Worm (Caenorhabditis elegans) whole organism, young adult: Measurements from ENCODE around the gene npr-22.
A peak's percentile ranks its signal among the peaks of the same experiment; 100 is the strongest.

Experiments used
- C06A6.2 ChIP-seq: fragments of 200-800 bp; sonication (Bioruptor generic); conservative IDR thresholded peaks from 2 replicates; pipeline ENCODE4 v1.3.6; 2022; ENCODE audit warnings: missing genetic modification characterization, missing compliant biosample characterization
- C17E4.6 ChIP-seq: fragments of 200-800 bp; sonication (Bioruptor generic); IDR thresholded peaks from 2 replicates; pipeline ENCODE4 v1.3.6; 2022; ENCODE audit warnings: missing genetic modification reagents, missing genetic modification characterization, missing compliant biosample characterization
- F22D6.2 ChIP-seq: sonication (generic microtip); optimal IDR thresholded peaks from 2 replicates; lab custom pipeline; 2016; ENCODE audit warnings: mild to moderate bottlenecking, missing genetic modification characterization, missing compliant biosample characterization
- F52B5.7 ChIP-seq: sonication (generic microtip); optimal IDR thresholded peaks from 2 replicates; lab custom pipeline; 2016; ENCODE audit warnings: mild to moderate bottlenecking, missing genetic modification characterization, missing compliant biosample characterization
- F57C9.4 ChIP-seq: sonication (generic microtip); optimal IDR thresholded peaks from 2 replicates; lab custom pipeline; 2017; ENCODE audit warnings: mild to moderate bottlenecking, missing genetic modification characterization, missing compliant biosample characterization
- T26A5.8 ChIP-seq: sonication (generic microtip); optimal IDR thresholded peaks from 2 replicates; lab custom pipeline; 2016; ENCODE audit warnings: missing genetic modification characterization, missing compliant biosample characterization
- Y67H2A.10 ChIP-seq: fragments of 200-800 bp; sonication (Bioruptor generic); conservative IDR thresholded peaks from 2 replicates; pipeline ENCODE4 v1.3.6; 2022; ENCODE audit warnings: missing genetic modification reagents, missing genetic modification characterization, missing compliant biosample characterization
- Y95B8A.8 ChIP-seq: fragments of 200-800 bp; sonication (Bioruptor generic); IDR thresholded peaks from 2 replicates; pipeline ENCODE4 v1.3.6; 2022; ENCODE audit warnings: missing genetic modification reagents, missing genetic modification characterization, missing compliant biosample characterization
- ZK185.1 ChIP-seq: sonication (generic microtip); optimal IDR thresholded peaks from 2 replicates; lab custom pipeline; 2016; ENCODE audit warnings: mild to moderate bottlenecking, missing genetic modification characterization, missing compliant biosample characterization; ENCODE audit not compliant: poor library complexity, severe bottlenecking
- athp-1 ChIP-seq: sonication (generic microtip); optimal IDR thresholded peaks from 2 replicates; lab custom pipeline; 2017; ENCODE audit warnings: mild to moderate bottlenecking, missing genetic modification characterization, missing compliant biosample characterization
- ccch-3 ChIP-seq: fragments of 200-800 bp; sonication (Bioruptor generic); optimal IDR thresholded peaks from 2 replicates; lab custom pipeline; 2018; ENCODE audit warnings: mild to moderate bottlenecking, missing genetic modification characterization, missing compliant biosample characterization
- cebp-1 ChIP-seq, 2 experiments: fragments of 200-800 bp in 1 of 2; sonication (Bioruptor generic) in 1 of 2; sonication (generic microtip) in 1 of 2; IDR thresholded peaks in 1 of 2; optimal IDR thresholded peaks in 1 of 2; 2 replicates each; pipeline versions ENCODE4 v1.3.6 to Lab custom; 2017 to 2022; ENCODE audit warnings: missing compliant biosample characterization in 2 of 2, missing genetic modification characterization in 2 of 2, mild to moderate bottlenecking in 1 of 2, missing genetic modification reagents in 1 of 2, moderate library complexity in 1 of 2
- ceh-58 ChIP-seq: fragments of 200-800 bp; sonication (Bioruptor generic); IDR thresholded peaks from 2 replicates; pipeline ENCODE4 v1.3.6; 2022; ENCODE audit warnings: missing genetic modification characterization, missing compliant biosample characterization
- die-1 ChIP-seq: sonication (generic microtip); optimal IDR thresholded peaks from 2 replicates; lab custom pipeline; 2016; ENCODE audit warnings: missing genotype, mild to moderate bottlenecking, missing genetic modification characterization, missing compliant biosample characterization
- ekl-4 ChIP-seq: fragments of 200-800 bp; sonication (Bioruptor generic); IDR thresholded peaks from 2 replicates; pipeline ENCODE4 v1.3.6; 2022; ENCODE audit warnings: missing genetic modification reagents, missing genetic modification characterization, missing compliant biosample characterization
- fkh-3 ChIP-seq: sonication (generic microtip); optimal IDR thresholded peaks from 2 replicates; lab custom pipeline; 2016; ENCODE audit warnings: mild to moderate bottlenecking, missing genetic modification characterization, missing compliant biosample characterization
- lag-1 ChIP-seq: fragments of 200-800 bp; sonication (Bioruptor generic); IDR thresholded peaks from 2 replicates; pipeline ENCODE4 v1.3.6; 2022; ENCODE audit warnings: missing genetic modification reagents, missing genetic modification characterization, missing compliant biosample characterization
- let-526 ChIP-seq: fragments of 200-800 bp; sonication (Bioruptor generic); IDR thresholded peaks from 2 replicates; pipeline ENCODE4 v1.3.6; 2022; ENCODE audit warnings: missing genetic modification reagents, missing genetic modification characterization, missing compliant biosample characterization
- let-607 ChIP-seq, 2 experiments: fragments of 200-800 bp in 1 of 2; sonication (Bioruptor generic) in 1 of 2; sonication (generic microtip) in 1 of 2; optimal IDR thresholded peaks; 2 replicates each; lab custom pipeline; 2016 to 2018; ENCODE audit warnings: mild to moderate bottlenecking in 2 of 2, missing compliant biosample characterization in 2 of 2, missing genetic modification characterization in 2 of 2, moderate library complexity in 2 of 2, missing genotype in 1 of 2
- lin-35 ChIP-seq, 3 experiments: fragments of 150-350 bp in 2 of 3; sonication (generic microtip) in 1 of 3; optimal IDR thresholded peaks; 2 replicates each; lab custom pipeline; 2014 to 2018; ENCODE audit warnings: missing biosample characterization in 3 of 3, missing genetic modification characterization in 3 of 3, missing genetic modification reagents in 3 of 3
- lin-40 ChIP-seq: sonication (generic microtip); optimal IDR thresholded peaks from 2 replicates; lab custom pipeline; 2016; ENCODE audit warnings: missing genetic modification characterization, mild to moderate bottlenecking, missing compliant biosample characterization, missing genotype, missing genetic modification reagents
- madf-8 ChIP-seq: fragments of 200-800 bp; sonication (Bioruptor generic); conservative IDR thresholded peaks from 2 replicates; pipeline ENCODE4 v1.3.6; 2022; ENCODE audit warnings: missing genetic modification reagents, missing genetic modification characterization, missing compliant biosample characterization
- mcd-1 ChIP-seq: fragments of 200-800 bp; sonication (Bioruptor generic); IDR thresholded peaks from 2 replicates; pipeline ENCODE4 v1.3.6; 2022; ENCODE audit warnings: missing genetic modification reagents, missing genetic modification characterization, missing compliant biosample characterization
- nfya-2 ChIP-seq: fragments of 200-800 bp; sonication (Bioruptor generic); IDR thresholded peaks from 2 replicates; pipeline ENCODE4 v1.3.6; 2022; ENCODE audit warnings: missing genetic modification reagents, missing genetic modification characterization, missing compliant biosample characterization
- nhr-80 ChIP-seq: sonication (generic microtip); optimal IDR thresholded peaks from 2 replicates; lab custom pipeline; 2016; ENCODE audit warnings: missing genetic modification characterization, missing compliant biosample characterization
- pha-4 ChIP-seq: fragments of 150-350 bp; sonication (generic microtip); optimal IDR thresholded peaks from 2 replicates; lab custom pipeline; 2014; ENCODE audit warnings: missing biosample characterization, missing genetic modification reagents, missing genetic modification characterization
- rec-8 ChIP-seq, 2 experiments: sonication (generic microtip); optimal IDR thresholded peaks; 2 replicates each; lab custom pipeline; 2016; ENCODE audit warnings: mild to moderate bottlenecking in 2 of 2, missing genetic modification characterization in 2 of 2, missing genetic modification reagents in 2 of 2, missing genotype in 2 of 2, missing biosample characterization in 1 of 2, missing compliant biosample characterization in 1 of 2, moderate library complexity in 1 of 2
- sdz-38 ChIP-seq: sonication (generic microtip); optimal IDR thresholded peaks from 2 replicates; lab custom pipeline; 2016; ENCODE audit warnings: missing genotype, missing genetic modification characterization, missing compliant biosample characterization
- snpc-4 ChIP-seq, 5 experiments: fragments of 150-350 bp in 1 of 5; sonication (generic microtip) in 4 of 5; optimal IDR thresholded peaks; 2 replicates each; lab custom pipeline; 2014 to 2018; ENCODE audit warnings: missing genetic modification characterization in 5 of 5, missing biosample characterization in 3 of 5, antibody characterized with exemption in 2 of 5, mild to moderate bottlenecking in 2 of 5, missing compliant biosample characterization in 2 of 5, missing genotype in 2 of 5, moderate library complexity in 2 of 5, missing genetic modification reagents in 1 of 5
- somi-1 ChIP-seq: fragments of 200-800 bp; sonication (Bioruptor generic); optimal IDR thresholded peaks from 2 replicates; lab custom pipeline; 2018; ENCODE audit warnings: mild to moderate bottlenecking, missing genetic modification characterization, missing compliant biosample characterization
- sptf-2 ChIP-seq: fragments of 200-800 bp; sonication (Bioruptor generic); optimal IDR thresholded peaks from 2 replicates; lab custom pipeline; 2018; ENCODE audit warnings: mild to moderate bottlenecking, missing genetic modification characterization, missing compliant biosample characterization
- tbp1 ChIP-seq: fragments of 200-800 bp; sonication (Bioruptor generic); optimal IDR thresholded peaks from 2 replicates; lab custom pipeline; 2018; ENCODE audit warnings: mild to moderate bottlenecking, missing genetic modification characterization, missing compliant biosample characterization
- tlf-1 ChIP-seq: fragments of 200-800 bp; sonication (Bioruptor generic); optimal IDR thresholded peaks from 2 replicates; lab custom pipeline; 2018; ENCODE audit warnings: mild to moderate bottlenecking, missing genetic modification characterization, missing compliant biosample characterization
- unc-62 ChIP-seq: fragments of 150-350 bp; optimal IDR thresholded peaks from 2 replicates; lab custom pipeline; 2014; ENCODE audit warnings: missing biosample characterization, missing genetic modification reagents, missing genetic modification characterization
- ztf-22 ChIP-seq: fragments of 200-800 bp; sonication (Bioruptor generic); optimal IDR thresholded peaks from 2 replicates; lab custom pipeline; 2018; ENCODE audit warnings: mild to moderate bottlenecking, missing genetic modification characterization, moderate library complexity, missing compliant biosample characterization
- ztf-26 ChIP-seq: sonication (generic microtip); optimal IDR thresholded peaks from 2 replicates; lab custom pipeline; 2017; ENCODE audit warnings: missing genetic modification characterization, missing compliant biosample characterization

Gene npr-22

DNA sequence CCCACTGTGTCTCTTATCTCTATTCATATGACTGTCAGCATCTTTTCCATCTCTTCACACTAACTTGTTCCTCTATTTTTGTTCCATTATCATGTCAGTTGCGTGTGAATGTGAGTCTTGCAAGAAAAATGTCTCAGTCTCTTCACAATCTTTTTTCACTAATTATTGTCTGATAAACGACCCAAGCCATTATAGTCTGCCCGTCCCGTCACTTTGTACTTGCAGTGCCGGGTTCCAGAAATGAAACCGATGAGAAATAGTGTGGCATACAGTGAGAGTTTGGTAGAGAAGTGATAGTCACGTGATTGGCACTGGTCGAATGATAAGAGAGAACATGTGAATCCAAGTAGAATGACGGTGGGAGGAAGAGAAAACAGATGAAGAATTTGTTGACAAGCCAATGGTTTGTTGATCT, 31.6 kb upstream of the npr-22 start (continued):
- peak; percentile 34 for TF ChIP-seq ZK185.1 (tag; lab: Kevin White, UChicago)
- TF ChIP-seq madf-8 = no peak
- peak; percentile 93 for TF ChIP-seq lin-40 (tag; lab: Kevin White, UChicago)
- TF ChIP-seq Y95B8A.8 (GFP tag; lab: Robert Waterston, UW) = 0 out of 2 replicates have a peak, but pooled peaks have one; percentile 16
- no peak for TF ChIP-seq T26A5.8 (tag; lab: Kevin White, UChicago)
- TF ChIP-seq ccch-3 (GFP tag; lab: Kevin White, UChicago) = no peak
- TF ChIP-seq fkh-3 (tag; lab: Kevin White, UChicago) = no peak
- no peak for TF ChIP-seq F52B5.7 (tag; lab: Kevin White, UChicago)
- TF ChIP-seq rec-8 (tag; optimal IDR thresholded peaks at IDR 0.05; lab: Kevin White, UChicago) = no peak
- TF ChIP-seq F57C9.4 (tag; lab: Kevin White, UChicago) = no peak
- 0 out of 2 replicates have a peak, but pooled peaks have one; percentile 58 for TF ChIP-seq let-526 (GFP tag; lab: Robert Waterston, UW)
- TF ChIP-seq die-1 (tag; lab: Kevin White, UChicago) = peak; percentile 55
- no peak for TF ChIP-seq sdz-38 (tag; lab: Kevin White, UChicago)
- TF ChIP-seq lin-35 (GFP tag; optimal IDR thresholded peaks at IDR 0.05; lab: Kevin White, UChicago) = peak in 1 of 3 experiments; percentile 14
- TF ChIP-seq unc-62 = peak; percentile 57
- TF ChIP-seq nfya-2 (GFP tag; lab: Robert Waterston, UW) = no peak
- TF ChIP-seq F22D6.2 (tag; lab: Kevin White, UChicago) = peak; percentile 93
- no peak for TF ChIP-seq athp-1

DNA sequence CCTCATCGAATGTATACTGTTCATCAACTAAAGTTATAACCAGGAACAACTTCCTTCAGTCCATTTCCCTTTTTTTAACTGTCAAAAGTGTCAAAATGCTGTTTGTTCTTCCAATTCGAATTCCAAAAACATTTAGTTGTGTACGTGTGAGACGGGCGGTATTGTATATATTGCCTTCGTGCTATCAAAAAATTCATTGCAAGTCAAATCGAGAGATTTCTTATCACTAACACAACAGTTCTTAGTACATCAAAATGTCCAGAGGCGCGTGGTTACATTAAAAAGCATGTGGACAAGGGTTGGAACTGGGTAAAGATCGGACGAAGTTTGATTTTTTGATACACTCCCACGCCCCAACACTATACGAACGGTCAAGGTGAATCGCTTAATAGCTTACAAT, 30.9 kb upstream of the npr-22 start:
- no peak for TF ChIP-seq sptf-2 (GFP tag; lab: Kevin White, UChicago)
- no peak for TF ChIP-seq ekl-4 (GFP tag; lab: Robert Waterston, UW)
- TF ChIP-seq nhr-80 = peak; percentile 81
- TF ChIP-seq ztf-22 (GFP tag; lab: Kevin White, UChicago) = peak; percentile 74
- TF ChIP-seq unc-62 = peak; percentile 65
- no peak for TF ChIP-seq nfya-2 (GFP tag; lab: Robert Waterston, UW)
- TF ChIP-seq tbp1 (GFP tag; lab: Kevin White, UChicago) = peak; percentile 36
- TF ChIP-seq pha-4 (tag; lab: Kevin White, UChicago) = peak; percentile 18
- no peak for TF ChIP-seq Y67H2A.10 (GFP tag; lab: Robert Waterston, UW)
- TF ChIP-seq snpc-4 (GFP tag; optimal IDR thresholded peaks at IDR 0.05; lab: Kevin White, UChicago) = no peak
- TF ChIP-seq snpc-4 (tag; optimal IDR thresholded peaks at IDR 0.05; lab: Kevin White, UChicago) = peak in 1 of 4 experiments; percentile 17
- TF ChIP-seq cebp-1 (GFP tag; IDR thresholded peaks at IDR 0.05; lab: Robert Waterston, UW) = no peak
- peak; percentile 44 for TF ChIP-seq cebp-1 (tag; optimal IDR thresholded peaks at IDR 0.05; lab: Kevin White, UChicago)
- TF ChIP-seq tlf-1 (GFP tag; lab: Kevin White, UChicago) = peak; percentile 34
- TF ChIP-seq ceh-58 = no peak
- peak in 1 of 2 experiments; percentile 28 for TF ChIP-seq let-607 (tag; optimal IDR thresholded peaks at IDR 0.05; lab: Kevin White, UChicago)

DNA sequence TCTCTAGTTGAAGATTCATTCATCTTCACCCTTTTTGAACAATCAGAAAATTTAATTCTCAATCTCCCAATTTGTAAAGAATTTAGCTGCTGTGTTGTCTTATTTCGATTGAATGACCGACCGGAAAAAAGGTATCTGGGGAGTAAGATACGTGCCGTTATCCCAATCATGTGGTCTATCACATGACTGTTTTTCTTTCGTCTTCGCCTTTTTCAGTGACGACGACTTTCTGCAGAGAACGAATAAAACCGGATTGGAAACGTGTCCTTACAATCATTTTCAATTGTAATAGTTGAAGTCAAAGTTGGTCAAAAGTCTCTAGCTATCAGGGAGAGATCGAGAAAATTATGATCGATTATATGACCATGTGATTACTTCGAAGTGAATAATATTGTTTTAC, 30.2 kb upstream of the npr-22 start:
- TF ChIP-seq nhr-80 (no peak), C06A6.2 (GFP tag; lab: Robert Waterston, UW) (peak; percentile 16; the same call in 1 of the 2 replicates), somi-1 (peak; percentile 89), ztf-26 (tag; lab: Kevin White, UChicago) (peak; percentile 44), tbp1 (GFP tag; lab: Kevin White, UChicago) (peak; percentile 4), let-526 (GFP tag; lab: Robert Waterston, UW) (0 out of 2 replicates have a peak, but pooled peaks have one; percentile 33), lin-40 (tag; lab: Kevin White, UChicago) (peak; percentile 29), C17E4.6 (GFP tag; lab: Robert Waterston, UW) (no peak), mcd-1 (GFP tag; lab: Robert Waterston, UW) (peak; percentile 29; the same call in 1 of the 2 replicates), lag-1 (GFP tag; lab: Robert Waterston, UW) (no peak)
